Fruit fly (Drosophila melanogaster): Measurements from ENCODE around the gene CG31211.

dm6 chr3R:11976556-11977335 lies 27.3 kb downstream of the CG31211 start, which contains the start of gene CG10005:
- TF ChIP-seq cic (GFP tag; optimal IDR thresholded peaks at IDR 0.05) (no peak), kay (GFP tag; ENCODE audit: borderline replicate concordance) (no peak)
